Worm (Caenorhabditis elegans): ENCODE measurements around the gene K02E7.10.

K02E7.10 gene

DNA sequence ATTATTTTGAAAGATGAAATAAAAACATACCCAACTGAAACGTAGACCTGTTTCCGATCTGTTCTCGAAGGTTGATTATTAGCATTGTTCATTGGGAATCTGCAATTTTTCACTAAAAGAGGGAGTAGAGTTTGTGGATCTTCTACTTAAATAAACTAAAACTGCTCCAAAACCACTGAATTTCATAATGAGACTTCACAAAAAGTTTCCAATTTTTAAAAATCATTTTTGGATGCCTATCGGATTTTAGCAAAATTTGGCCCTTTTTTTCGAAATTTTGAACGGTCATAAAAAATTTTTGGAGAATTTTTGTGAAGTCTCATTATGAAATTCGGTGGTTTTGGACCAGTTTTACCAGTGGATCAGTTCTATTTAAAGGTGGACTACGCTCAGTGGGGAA lies at the start of gene K02E7.10:
TSS of gene K02E7.10 (minus strand) at position 101 of the 400 bp plus-strand sequence.
- TF ChIP-seq cnd-1 (tag; optimal IDR thresholded peaks at IDR 0.05) (no peak), M03D4.4 (tag; optimal IDR thresholded peaks at IDR 0.05) (no peak), ceh-83 (GFP tag; optimal IDR thresholded peaks at IDR 0.05) (no peak), sptf-1 (tag; optimal IDR thresholded peaks at IDR 0.05) (no peak), tbx-8 (GFP tag; optimal IDR thresholded peaks at IDR 0.05) (no peak), lin-13 (tag; optimal IDR thresholded peaks at IDR 0.05) (no peak), lsy-2 (tag; optimal IDR thresholded peaks at IDR 0.05) (no peak)

DNA sequence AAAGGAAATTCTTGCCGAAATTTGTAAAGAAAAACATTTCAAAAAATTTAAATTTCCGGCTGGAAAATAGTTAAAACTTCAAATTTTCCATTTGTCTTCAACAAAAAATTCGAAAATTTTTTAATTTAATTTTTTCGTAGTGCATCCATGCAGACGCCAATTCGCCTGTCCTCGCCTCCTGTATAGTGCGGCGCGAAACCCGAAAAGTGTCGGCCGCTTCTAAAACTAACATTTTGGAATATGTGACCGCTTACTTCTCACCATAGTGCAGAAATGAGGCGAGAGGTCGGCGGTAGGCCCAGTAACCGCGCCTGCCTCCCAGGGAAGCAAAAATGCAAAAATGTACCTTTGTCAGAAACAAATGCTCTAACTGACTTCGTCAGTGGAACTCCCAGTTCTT lies 49.7 kb upstream of the K02E7.10 start:
- no peak for TF ChIP-seq nhr-237 (tag; optimal IDR thresholded peaks at IDR 0.05)
- no peak for TF ChIP-seq ham-2 (GFP tag; optimal IDR thresholded peaks at IDR 0.05)
- TF ChIP-seq mep-1 (tag; optimal IDR thresholded peaks at IDR 0.05): no peak
- no peak for TF ChIP-seq elt-3 (tag; optimal IDR thresholded peaks at IDR 0.05)
- no peak for TF ChIP-seq unc-120 (tag; optimal IDR thresholded peaks at IDR 0.05; ENCODE audit: poor library complexity, severe bottlenecking)
- TF ChIP-seq lin-13 (tag; optimal IDR thresholded peaks at IDR 0.05): no peak
- no peak for TF ChIP-seq unc-62 (GFP tag; optimal IDR thresholded peaks at IDR 0.05)
- no peak for TF ChIP-seq ces-1 (GFP tag; optimal IDR thresholded peaks at IDR 0.05)
- TF ChIP-seq ceh-43 (GFP tag; optimal IDR thresholded peaks at IDR 0.05): no peak
- no peak for TF ChIP-seq blmp-1 (tag; optimal IDR thresholded peaks at IDR 0.05)
- TF ChIP-seq lsy-2 (tag; optimal IDR thresholded peaks at IDR 0.05): no peak
- TF ChIP-seq sem-2 (GFP tag; optimal IDR thresholded peaks at IDR 0.05): no peak
- no peak for TF ChIP-seq ztf-11 (tag; optimal IDR thresholded peaks at IDR 0.05)
- no peak for TF ChIP-seq mls-2 (tag; optimal IDR thresholded peaks at IDR 0.05)

ce11 chrII:1114133-1114532 lies 47.3 kb upstream of the K02E7.10 start, which contains the start of gene lips-12:
Gene lips-12, minus strand, starts transcription at chrII:1114233.
- TF ChIP-seq mls-2 (tag; optimal IDR thresholded peaks at IDR 0.05) (no peak), ces-1 (GFP tag; optimal IDR thresholded peaks at IDR 0.05) (no peak), drap-1 (GFP tag; optimal IDR thresholded peaks at IDR 0.05) (no peak), ceh-83 (GFP tag; optimal IDR thresholded peaks at IDR 0.05) (no peak), mep-1 (tag; optimal IDR thresholded peaks at IDR 0.05) (no peak), ham-2 (GFP tag; optimal IDR thresholded peaks at IDR 0.05) (no peak), flh-1 (GFP tag; optimal IDR thresholded peaks at IDR 0.05) (no peak), unc-62 (GFP tag; optimal IDR thresholded peaks at IDR 0.05) (no peak), pha-4 (tag; optimal IDR thresholded peaks at IDR 0.05) (no peak), hlh-1 (tag; optimal IDR thresholded peaks at IDR 0.05) (no peak), elt-3 (tag; optimal IDR thresholded peaks at IDR 0.05) (no peak), elt-1 (tag; optimal IDR thresholded peaks at IDR 0.05; ENCODE audit: borderline replicate concordance, insufficient read depth) (no peak), unc-39 (tag; optimal IDR thresholded peaks at IDR 0.05) (no peak), sptf-1 (tag; optimal IDR thresholded peaks at IDR 0.05) (no peak)

DNA sequence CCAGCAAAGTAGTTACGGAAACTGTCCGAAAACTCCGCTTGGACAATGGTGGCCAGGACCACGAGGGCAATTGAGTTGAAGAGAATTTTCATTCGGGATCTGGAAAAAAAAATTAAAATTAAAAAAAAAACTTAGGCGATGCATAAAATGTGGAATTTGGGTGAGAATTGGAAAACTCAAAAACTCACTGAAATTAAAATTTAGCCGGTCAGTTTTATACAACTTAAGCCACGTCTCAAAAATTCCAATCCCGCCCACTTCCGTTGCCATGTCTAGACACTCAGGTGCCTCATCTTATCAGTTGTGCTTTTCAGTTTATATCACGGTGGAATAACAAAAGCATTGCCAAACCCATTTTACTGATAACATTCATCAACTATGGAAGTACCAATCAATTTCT lies 44.1 kb upstream of the K02E7.10 start, which contains the start of gene lips-11:
TSS of gene lips-11 (minus strand) at position 101 of the 400 bp plus-strand sequence.
- TF ChIP-seq flh-1 (GFP tag; optimal IDR thresholded peaks at IDR 0.05) (no peak), elt-1 (tag; optimal IDR thresholded peaks at IDR 0.05; ENCODE audit: borderline replicate concordance, insufficient read depth) (no peak), bed-3 (GFP tag; optimal IDR thresholded peaks at IDR 0.05) (no peak), mab-5 (tag; optimal IDR thresholded peaks at IDR 0.05) (no peak), nhr-28 (tag; optimal IDR thresholded peaks at IDR 0.05) (no peak), elt-3 (tag; optimal IDR thresholded peaks at IDR 0.05) (no peak), hlh-1 (tag; optimal IDR thresholded peaks at IDR 0.05) (no peak), ceh-39 (tag; optimal IDR thresholded peaks at IDR 0.05) (no peak), unc-39 (tag; optimal IDR thresholded peaks at IDR 0.05) (no peak), mep-1 (tag; optimal IDR thresholded peaks at IDR 0.05) (no peak), zip-8 (tag; optimal IDR thresholded peaks at IDR 0.05) (no peak), tbx-8 (GFP tag; optimal IDR thresholded peaks at IDR 0.05) (no peak), nhr-12 (tag; optimal IDR thresholded peaks at IDR 0.05) (no peak), snpc-4 (tag; optimal IDR thresholded peaks at IDR 0.05) (no peak), ham-2 (GFP tag; optimal IDR thresholded peaks at IDR 0.05) (no peak), unc-120 (tag; optimal IDR thresholded peaks at IDR 0.05; ENCODE audit: poor library complexity, severe bottlenecking) (no peak), ceh-83 (GFP tag; optimal IDR thresholded peaks at IDR 0.05) (no peak), nhr-237 (tag; optimal IDR thresholded peaks at IDR 0.05) (no peak)
